Worm (Caenorhabditis elegans) whole organism, late embryonic: Measurements from ENCODE around the gene Y54G9A.7.

Experiments used
- ceh-18 ChIP-seq: sonication (generic microtip); optimal IDR thresholded peaks from 2 replicates; lab custom pipeline; 2016; ENCODE audit warnings: missing genetic modification characterization, missing compliant biosample characterization
- ceh-9 ChIP-seq: sonication (generic microtip); optimal IDR thresholded peaks from 2 replicates; lab custom pipeline; 2016; ENCODE audit warnings: mild to moderate bottlenecking, missing genetic modification characterization, inconsistent platforms, missing compliant biosample characterization
- ets-4 ChIP-seq: sonication (generic microtip); optimal IDR thresholded peaks from 2 replicates; lab custom pipeline; 2016; ENCODE audit warnings: missing genetic modification characterization, missing compliant biosample characterization
- pax-1 ChIP-seq: fragments of 150-350 bp; optimal IDR thresholded peaks from 2 replicates; lab custom pipeline; 2014; ENCODE audit warnings: missing biosample characterization, missing genetic modification characterization
- sdc-2 ChIP-seq: sonication (generic microtip); optimal IDR thresholded peaks from 2 replicates; lab custom pipeline; 2016; ENCODE audit warnings: missing genotype, missing genetic modification characterization, missing compliant biosample characterization

DNA sequence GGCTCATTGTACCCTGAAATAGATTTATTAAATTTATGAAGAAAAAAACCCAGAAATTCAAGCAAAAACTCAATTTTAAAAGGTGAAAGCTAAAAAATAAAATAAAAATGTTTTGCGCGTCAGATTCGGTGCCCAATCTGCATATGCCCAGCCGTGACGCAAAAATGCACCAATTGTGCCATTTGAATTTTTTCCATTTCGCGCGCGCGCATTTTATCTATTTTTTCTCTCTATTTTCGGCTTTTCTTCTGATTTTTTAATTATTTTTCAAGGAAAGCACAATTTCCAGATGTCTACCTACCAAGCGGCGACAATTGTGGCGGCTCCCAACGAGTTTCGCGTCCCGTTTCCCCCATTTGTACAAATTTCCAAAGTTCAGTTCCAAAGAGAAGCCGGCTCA, at the start of gene Y54G9A.7, which contains the start of gene bub-3:
- TF ChIP-seq ets-4, result no peak
- TF ChIP-seq sdc-2 (tag; lab: Kevin White, UChicago), result no peak
- TF ChIP-seq ceh-9 (tag; lab: Kevin White, UChicago), result no peak
- no peak for TF ChIP-seq pax-1 (tag; lab: Kevin White, UChicago)
- TF ChIP-seq ceh-18, result no peak
